Fruit fly (Drosophila melanogaster) whole organism, adult: ENCODE measurements around the gene Itgbn.

Experiments used
- CG11617 ChIP-seq: fragments of 200-800 bp; sonication (Bioruptor generic); optimal IDR thresholded peaks from 2 replicates; lab custom pipeline; 2017; ENCODE audit warnings: mild to moderate bottlenecking, missing biosample characterization, missing genetic modification reagents, missing genetic modification characterization
- CG12768 ChIP-seq: fragments of 200-800 bp; sonication (Bioruptor generic); optimal IDR thresholded peaks from 2 replicates; lab custom pipeline; 2017; ENCODE audit warnings: missing biosample characterization, missing genetic modification characterization, mild to moderate bottlenecking, moderate library complexity, missing genetic modification reagents
- CG14711 ChIP-seq: fragments of 200-800 bp; sonication (Bioruptor generic); optimal IDR thresholded peaks from 2 replicates; lab custom pipeline; 2018; ENCODE audit warnings: missing biosample characterization, mild to moderate bottlenecking, missing genetic modification characterization, moderate library complexity
- CG1620 ChIP-seq: fragments of 200-800 bp; sonication (Bioruptor generic); optimal IDR thresholded peaks from 2 replicates; lab custom pipeline; 2016; ENCODE audit warnings: missing biosample characterization, missing genetic modification characterization
- CG33017 ChIP-seq: fragments of 200-800 bp; sonication (Bioruptor generic); optimal IDR thresholded peaks from 2 replicates; lab custom pipeline; 2018; ENCODE audit warnings: missing biosample characterization, mild to moderate bottlenecking, missing genetic modification characterization, moderate library complexity
- CG5204 ChIP-seq: fragments of 200-800 bp; sonication (Bioruptor generic); optimal IDR thresholded peaks from 2 replicates; lab custom pipeline; 2016; ENCODE audit warnings: missing biosample characterization, missing genetic modification characterization
- CG7045 ChIP-seq: fragments of 200-800 bp; sonication (Bioruptor generic); optimal IDR thresholded peaks from 2 replicates; lab custom pipeline; 2017; ENCODE audit warnings: missing biosample characterization, mild to moderate bottlenecking, missing genetic modification characterization
- CG7101 ChIP-seq: fragments of 200-800 bp; sonication (Bioruptor generic); optimal IDR thresholded peaks from 2 replicates; lab custom pipeline; 2018; ENCODE audit warnings: missing biosample characterization, mild to moderate bottlenecking, missing genetic modification characterization, moderate library complexity
- Clk ChIP-seq: fragments of 200-800 bp; sonication (Bioruptor generic); optimal IDR thresholded peaks from 2 replicates; lab custom pipeline; 2017; ENCODE audit warnings: missing biosample characterization, missing genetic modification characterization
- Crg-1 ChIP-seq: fragments of 200-800 bp; sonication (Bioruptor generic); optimal IDR thresholded peaks from 2 replicates; lab custom pipeline; 2016; ENCODE audit warnings: missing biosample characterization, missing genetic modification characterization
- Hr96 ChIP-seq: fragments of 200-800 bp; sonication (Bioruptor generic); optimal IDR thresholded peaks from 2 replicates; lab custom pipeline; 2016; ENCODE audit warnings: missing biosample characterization, missing genetic modification characterization
- Mnt ChIP-seq: fragments of 200-800 bp; sonication (Bioruptor generic); optimal IDR thresholded peaks from 2 replicates; lab custom pipeline; 2016; ENCODE audit warnings: missing biosample characterization, mild to moderate bottlenecking, missing genetic modification characterization
- bab1 ChIP-seq: fragments of 200-800 bp; sonication (Bioruptor generic); optimal IDR thresholded peaks from 3 replicates; lab custom pipeline; 2019; ENCODE audit warnings: missing biosample characterization, mild to moderate bottlenecking, missing genetic modification characterization, moderate library complexity
- cic ChIP-seq: fragments of 200-800 bp; sonication (Bioruptor generic); optimal IDR thresholded peaks from 2 replicates; lab custom pipeline; 2017; ENCODE audit warnings: missing biosample characterization, mild to moderate bottlenecking, missing genetic modification characterization, moderate library complexity
- cnc ChIP-seq, 2 experiments: fragments of >200 bp; optimal IDR thresholded peaks; 2 replicates each; lab custom pipeline; 2017
- kay ChIP-seq: fragments of 200-800 bp; sonication (Bioruptor generic); peaks from one replicate; lab custom pipeline; 2016; ENCODE audit warnings: missing biosample characterization, missing genetic modification characterization, borderline replicate concordance
- ovo ChIP-seq: fragments of 200-800 bp; sonication (Bioruptor generic); optimal IDR thresholded peaks from 2 replicates; lab custom pipeline; 2016; ENCODE audit warnings: missing biosample characterization, missing genetic modification characterization
- pad ChIP-seq: fragments of 200-800 bp; sonication (Bioruptor generic); optimal IDR thresholded peaks from 3 replicates; lab custom pipeline; 2017; ENCODE audit warnings: missing biosample characterization, missing genetic modification characterization, mild to moderate bottlenecking, moderate library complexity, missing genetic modification reagents
- tj ChIP-seq: fragments of 200-800 bp; sonication (Bioruptor generic); optimal IDR thresholded peaks from 3 replicates; lab custom pipeline; 2017; ENCODE audit warnings: missing biosample characterization, mild to moderate bottlenecking, missing genetic modification characterization, moderate library complexity
- toe ChIP-seq: fragments of 200-800 bp; sonication (Bioruptor generic); optimal IDR thresholded peaks from 2 replicates; lab custom pipeline; 2016; ENCODE audit warnings: missing biosample characterization, missing genetic modification characterization

The Itgbn gene

dm6 chr2L:21096448-21096994 lies 43.7 kb downstream of the Itgbn start, which contains the start of gene CG34136:
TSS of gene CG34136 (plus strand) at chr2L:21096922.
- peak; percentile 16 for TF ChIP-seq Hr96 (GFP tag; lab: Kevin White, UChicago)
- TF ChIP-seq pad (GFP tag; lab: Kevin White, UChicago), result peak; percentile 36
- TF ChIP-seq CG33017 (tag; lab: Kevin White, UChicago), result no peak
- TF ChIP-seq CG12768 (GFP tag; lab: Kevin White, UChicago), result peak; percentile 8
- TF ChIP-seq toe (GFP tag; lab: Kevin White, UChicago), result peak; percentile 17
- TF ChIP-seq CG5204, result peak; percentile 15
- peak; percentile 4 for TF ChIP-seq tj (GFP tag; lab: Kevin White, UChicago)
- no peak for TF ChIP-seq Clk (GFP tag; lab: Kevin White, UChicago)
- TF ChIP-seq Crg-1 (GFP tag; lab: Kevin White, UChicago), result no peak
- TF ChIP-seq bab1, result peak; percentile 5
- TF ChIP-seq Mnt (GFP tag; lab: Kevin White, UChicago), result peak; percentile 35
- peak; percentile 44 for TF ChIP-seq ovo (GFP tag; lab: Kevin White, UChicago)

dm6 chr2L:21097850-21098249 lies 45.0 kb downstream of the Itgbn start:
- TF ChIP-seq Clk (GFP tag; lab: Kevin White, UChicago) (no peak), kay (no peak), CG5204 (no peak), tj (GFP tag; lab: Kevin White, UChicago) (no peak), CG14711 (tag; lab: Kevin White, UChicago) (no peak), ovo (GFP tag; lab: Kevin White, UChicago) (no peak), CG7101 (no peak), CG33017 (tag; lab: Kevin White, UChicago) (no peak), CG12768 (GFP tag; lab: Kevin White, UChicago) (no peak)

dm6 chr2L:21102399-21103108 lies 49.7 kb downstream of the Itgbn start, which contains the start of gene CG9257:
TSS of gene CG9257 (plus strand) at chr2L:21102743.
- TF ChIP-seq CG14711 (tag; lab: Kevin White, UChicago) (no peak), CG5204 (peak; percentile 33), Mnt (GFP tag; lab: Kevin White, UChicago) (peak; percentile 99), kay (no peak), CG7101 (peak; percentile 10), CG11617 (GFP tag; lab: Kevin White, UChicago) (peak; percentile 17)

- TF ChIP-seq kay (no peak), CG14711 (tag; lab: Kevin White, UChicago) (no peak), CG5204 (no peak), Mnt (GFP tag; lab: Kevin White, UChicago) (no peak), Crg-1 (GFP tag; lab: Kevin White, UChicago) (no peak), tj (GFP tag; lab: Kevin White, UChicago) (no peak), CG7045 (GFP tag; lab: Kevin White, UChicago) (no peak), CG7101 (no peak), ovo (GFP tag; lab: Kevin White, UChicago) (no peak), cic (GFP tag; lab: Kevin White, UChicago) (no peak), CG1620 (no peak), pad (GFP tag; lab: Kevin White, UChicago) (no peak), CG11617 (GFP tag; lab: Kevin White, UChicago) (no peak), cnc (optimal IDR thresholded peaks at IDR 0.05; lab: Kevin White, UChicago) (no peak), toe (GFP tag; lab: Kevin White, UChicago) (no peak), Clk (GFP tag; lab: Kevin White, UChicago) (no peak), CG33017 (tag; lab: Kevin White, UChicago) (no peak), bab1 (no peak), CG12768 (GFP tag; lab: Kevin White, UChicago) (no peak), Hr96 (GFP tag; lab: Kevin White, UChicago) (no peak)
These were observed 51.5 kb downstream of the Itgbn start, which contains the start of the genes CG46307 and Nhe2 for dm6 chr2L:21104326-21104725. TSS of gene CG46307 (plus strand) at chr2L:21104568. TSS of gene Nhe2 (plus strand) at chr2L:21104568.

- TF ChIP-seq cnc (optimal IDR thresholded peaks at IDR 0.05; lab: Kevin White, UChicago), result no peak
- TF ChIP-seq cic (GFP tag; lab: Kevin White, UChicago), result no peak
- TF ChIP-seq Crg-1 (GFP tag; lab: Kevin White, UChicago), result no peak
- no peak for TF ChIP-seq CG1620
- no peak for TF ChIP-seq Mnt (GFP tag; lab: Kevin White, UChicago)
- no peak for TF ChIP-seq CG11617 (GFP tag; lab: Kevin White, UChicago)
- TF ChIP-seq CG7045 (GFP tag; lab: Kevin White, UChicago), result no peak
- TF ChIP-seq tj (GFP tag; lab: Kevin White, UChicago), result no peak
- TF ChIP-seq ovo (GFP tag; lab: Kevin White, UChicago), result no peak
These were observed 52.3 kb downstream of the Itgbn start for dm6 chr2L:21105127-21105526.
